Fruit fly (Drosophila melanogaster): ENCODE data around the gene Ada1-1.

DNA sequence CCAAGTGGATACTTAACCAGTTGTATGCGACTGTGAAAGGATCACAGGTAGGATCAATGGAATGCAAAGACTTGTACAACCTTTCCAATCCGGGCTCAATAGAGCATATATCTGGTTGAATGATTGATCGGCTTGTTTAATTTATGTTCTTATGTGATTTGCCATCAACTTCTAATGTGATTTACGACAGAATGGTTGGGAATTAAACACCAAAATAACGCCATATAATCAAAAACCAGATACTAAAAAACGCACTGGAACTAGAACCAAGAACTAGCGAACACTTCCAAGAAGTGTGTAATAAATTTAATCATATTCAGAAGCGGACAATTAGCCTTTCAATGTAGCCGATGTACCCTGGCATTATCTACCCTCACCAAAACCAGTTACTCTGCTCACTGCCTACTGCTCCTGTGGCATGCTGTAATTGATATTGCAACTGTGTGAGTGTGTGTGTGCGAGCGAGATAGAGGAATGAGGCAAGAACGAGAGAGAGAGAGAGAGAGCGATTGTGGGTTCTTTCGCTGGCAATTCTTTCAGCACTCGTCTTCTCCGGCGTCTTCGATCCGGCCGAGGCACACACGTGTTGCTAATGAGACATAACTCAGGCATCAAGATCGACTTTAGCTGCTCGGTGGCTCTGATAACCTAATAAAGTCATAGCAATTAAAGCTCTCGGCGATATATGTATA is 27.9 kb upstream of the Ada1-1 start:
- TF ChIP-seq Sin3A (optimal IDR thresholded peaks at IDR 0.05) (no peak), insv (optimal IDR thresholded peaks at IDR 0.05) (no peak), Myc (optimal IDR thresholded peaks at IDR 0.05) (no peak), psq (optimal IDR thresholded peaks at IDR 0.05) (no peak), h (optimal IDR thresholded peaks at IDR 0.05) (no peak), ttk (optimal IDR thresholded peaks at IDR 0.05) (no peak)
